Fruit fly (Drosophila melanogaster): ENCODE measurements around the gene CG7099.

Gene CG7099

DNA sequence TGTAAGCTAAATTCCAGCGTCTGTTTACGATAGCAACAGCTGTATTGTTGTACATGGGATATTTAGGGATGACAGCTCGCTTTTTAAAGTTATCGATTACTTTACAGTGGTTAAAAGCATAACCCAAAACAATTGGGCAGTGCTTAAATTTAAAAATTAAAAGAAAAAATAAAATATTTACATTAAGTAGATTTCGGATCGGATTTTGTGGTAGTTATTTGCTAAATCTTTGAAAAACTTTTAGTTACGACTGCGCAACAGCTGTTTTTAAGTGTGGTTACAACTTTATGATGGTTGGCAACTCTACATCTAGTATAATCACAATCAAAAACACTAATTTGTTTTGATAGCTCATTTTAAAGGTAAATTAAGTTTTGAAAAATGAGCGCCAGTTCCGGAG lies at the start of gene CG7099, which contains the start of gene Ing5 (continued):
- peak; percentile 92 for TF ChIP-seq ap (GFP tag; IDR thresholded peaks at IDR 0.05)
- TF ChIP-seq slp2 (GFP tag; optimal IDR thresholded peaks at IDR 0.05), result peak; percentile 86
- peak; percentile 90 for TF ChIP-seq Asciz (GFP tag; optimal IDR thresholded peaks at IDR 0.05)
- no peak for TF ChIP-seq abd-A (tag; optimal IDR thresholded peaks at IDR 0.05)
- peak; percentile 95 for TF ChIP-seq CG10209 (GFP tag; optimal IDR thresholded peaks at IDR 0.05)
- peak; percentile 73 for TF ChIP-seq CG8359 (GFP tag; optimal IDR thresholded peaks at IDR 0.05; ENCODE audit: borderline replicate concordance)
- peak; percentile 96 for TF ChIP-seq CG12155 (GFP tag; optimal IDR thresholded peaks at IDR 0.05)
- no peak for TF ChIP-seq fru (optimal IDR thresholded peaks at IDR 0.05)
- TF ChIP-seq CG3847 (GFP tag; IDR thresholded peaks at IDR 0.05), result peak; percentile 97
- TF ChIP-seq YL-1 (GFP tag; optimal IDR thresholded peaks at IDR 0.05), result peak; percentile 92
- TF ChIP-seq caup (GFP tag; optimal IDR thresholded peaks at IDR 0.05; ENCODE audit: severe bottlenecking), result peak; percentile 95
- peak; percentile 97 for TF ChIP-seq az2 (GFP tag; optimal IDR thresholded peaks at IDR 0.05)
- peak; percentile 88 for TF ChIP-seq Drgx (GFP tag; IDR thresholded peaks at IDR 0.05)
- peak; percentile 82 for TF ChIP-seq fu2 (GFP tag; optimal IDR thresholded peaks at IDR 0.05)
- peak; percentile 98 for TF ChIP-seq Rfx (GFP tag; IDR thresholded peaks at IDR 0.05)
- peak; percentile 93 for TF ChIP-seq CG14050 (GFP tag; IDR thresholded peaks at IDR 0.05)
- TF ChIP-seq CG7357 (GFP tag; IDR thresholded peaks at IDR 0.05), result peak; percentile 89
- TF ChIP-seq CG17361 (GFP tag; IDR thresholded peaks at IDR 0.05), result peak; percentile 97
- TF ChIP-seq CG7839 (tag; optimal IDR thresholded peaks at IDR 0.05), result peak; percentile 97
- peak; percentile 97 for TF ChIP-seq CG15696 (tag; optimal IDR thresholded peaks at IDR 0.05)
- no peak for TF ChIP-seq br (optimal IDR thresholded peaks at IDR 0.05)
- peak; percentile 96 for TF ChIP-seq Atf6 (GFP tag; IDR thresholded peaks at IDR 0.05)
- peak; percentile 94 for TF ChIP-seq CG12104 (GFP tag; optimal IDR thresholded peaks at IDR 0.05)
- peak; percentile 92 for TF ChIP-seq CG7556 (GFP tag; optimal IDR thresholded peaks at IDR 0.05)
- TF ChIP-seq psq (GFP tag; optimal IDR thresholded peaks at IDR 0.05), result peak; percentile 91
- peak; percentile 85 for TF ChIP-seq kah (GFP tag; optimal IDR thresholded peaks at IDR 0.05)
- peak; percentile 92 for TF ChIP-seq stwl (tag; optimal IDR thresholded peaks at IDR 0.05)
- TF ChIP-seq lmd (GFP tag; IDR thresholded peaks at IDR 0.05), result peak; percentile 96
- TF ChIP-seq Atf-2 (GFP tag; optimal IDR thresholded peaks at IDR 0.05), result peak; percentile 83
- TF ChIP-seq sim (GFP tag; IDR thresholded peaks at IDR 0.05), result peak; percentile 82; the same call in 1 of the 2 replicates
- TF ChIP-seq danr (GFP tag; IDR thresholded peaks at IDR 0.05), result peak; percentile 90
- TF ChIP-seq sisA (GFP tag; IDR thresholded peaks at IDR 0.05), result peak; percentile 97
- TF ChIP-seq CG6175 (GFP tag; IDR thresholded peaks at IDR 0.05), result peak; percentile 90
- peak; percentile 96 for TF ChIP-seq cas (GFP tag; IDR thresholded peaks at IDR 0.05)
- TF ChIP-seq CG15479 (GFP tag; optimal IDR thresholded peaks at IDR 0.05), result peak; percentile 36
- peak; percentile 75 to 97 for TF ChIP-seq bsh (GFP tag; optimal IDR thresholded peaks at IDR 0.05)
- peak; percentile 4 for TF ChIP-seq gfzf (GFP tag; optimal IDR thresholded peaks at IDR 0.05)
- TF ChIP-seq CG33557 (GFP tag; optimal IDR thresholded peaks at IDR 0.05), result peak; percentile 91
- TF ChIP-seq CG17912 (GFP tag; optimal IDR thresholded peaks at IDR 0.05), result peak; percentile 83
- TF ChIP-seq CG17328 (GFP tag; IDR thresholded peaks at IDR 0.05), result peak; percentile 96
- peak; percentile 89 for TF ChIP-seq jing (GFP tag; optimal IDR thresholded peaks at IDR 0.05)
- peak; percentile 94 for TF ChIP-seq CG13296 (GFP tag; optimal IDR thresholded peaks at IDR 0.05)
- TF ChIP-seq PHDP (tag; optimal IDR thresholded peaks at IDR 0.05), result peak; percentile 96
- peak; percentile 96 for TF ChIP-seq CG18764 (GFP tag; optimal IDR thresholded peaks at IDR 0.05)
- TF ChIP-seq lola (GFP tag; optimal IDR thresholded peaks at IDR 0.05), result peak in 1 of 3 experiments; percentile 94
- TF ChIP-seq CG4854 (GFP tag; optimal IDR thresholded peaks at IDR 0.05), result peak; percentile 96
- TF ChIP-seq CG17359 (tag; optimal IDR thresholded peaks at IDR 0.05), result peak; percentile 96
- TF ChIP-seq CG1832 (GFP tag; optimal IDR thresholded peaks at IDR 0.05), result no peak
- peak; percentile 52 for TF ChIP-seq pfk (GFP tag; optimal IDR thresholded peaks at IDR 0.05)
- TF ChIP-seq gro (GFP tag; optimal IDR thresholded peaks at IDR 0.05), result peak; percentile 91
- peak; percentile 97 for TF ChIP-seq Hsf (GFP tag; optimal IDR thresholded peaks at IDR 0.05)

Data from whole organism, embryonic.